Fruit fly (Drosophila melanogaster) Kc167 (cell line): Measurements from ENCODE around the gene sphinx1.

ENCODE experiments used
- Myc ChIP-seq: fragments of >200 bp; optimal IDR thresholded peaks from 2 replicates; lab custom pipeline; 2017; ENCODE audit warnings: missing external identifiers
- Sin3A ChIP-seq: fragments of >200 bp; optimal IDR thresholded peaks from 2 replicates; lab custom pipeline; 2018; ENCODE audit warnings: missing external identifiers
- h ChIP-seq: fragments of >200 bp; optimal IDR thresholded peaks from 3 replicates; lab custom pipeline; 2018; ENCODE audit warnings: missing external identifiers
- insv ChIP-seq: fragments of >200 bp; optimal IDR thresholded peaks from 3 replicates; lab custom pipeline; 2018; ENCODE audit warnings: missing external identifiers
- psq ChIP-seq: fragments of >200 bp; optimal IDR thresholded peaks from 2 replicates; lab custom pipeline; 2017; ENCODE audit warnings: missing external identifiers
- ttk ChIP-seq: sonication (Bioruptor generic); optimal IDR thresholded peaks from 2 replicates; lab custom pipeline; 2017; ENCODE audit warnings: missing external identifiers

Gene sphinx1

dm6 chr3L:7434715-7435653, 4.2 kb downstream of the sphinx1 start, which contains the start of gene Rac2:
TSS of gene Rac2 (minus strand) at chr3L:7435190.
- no peak for TF ChIP-seq ttk (lab: Kevin White, UChicago)
- no peak for TF ChIP-seq Sin3A (lab: Kevin White, UChicago)
- TF ChIP-seq insv (lab: Kevin White, UChicago), result no peak
- TF ChIP-seq Myc (lab: Kevin White, UChicago), result no peak
- no peak for TF ChIP-seq psq (lab: Kevin White, UChicago)
- TF ChIP-seq h (lab: Kevin White, UChicago), result no peak

- TF ChIP-seq insv (lab: Kevin White, UChicago) (no peak), Myc (lab: Kevin White, UChicago) (no peak), Sin3A (lab: Kevin White, UChicago) (no peak), psq (lab: Kevin White, UChicago) (no peak), ttk (lab: Kevin White, UChicago) (no peak), h (lab: Kevin White, UChicago) (no peak)
These were observed 5.0 kb downstream of the sphinx1 start for dm6 chr3L:7434198-7434597.

dm6 chr3L:7433325-7433827, 5.8 kb downstream of the sphinx1 start:
- TF ChIP-seq Myc (lab: Kevin White, UChicago), result no peak
- no peak for TF ChIP-seq Sin3A (lab: Kevin White, UChicago)
- no peak for TF ChIP-seq insv (lab: Kevin White, UChicago)
- TF ChIP-seq ttk (lab: Kevin White, UChicago), result no peak
- no peak for TF ChIP-seq h (lab: Kevin White, UChicago)
- TF ChIP-seq psq (lab: Kevin White, UChicago), result no peak

dm6 chr3L:7432811-7433324, 6.3 kb downstream of the sphinx1 start:
- TF ChIP-seq Myc (lab: Kevin White, UChicago), result no peak
- TF ChIP-seq ttk (lab: Kevin White, UChicago), result no peak
- TF ChIP-seq insv (lab: Kevin White, UChicago), result no peak
- no peak for TF ChIP-seq Sin3A (lab: Kevin White, UChicago)
- TF ChIP-seq psq (lab: Kevin White, UChicago), result no peak
- TF ChIP-seq h (lab: Kevin White, UChicago), result no peak

- TF ChIP-seq Sin3A (lab: Kevin White, UChicago), result no peak
- no peak for TF ChIP-seq insv (lab: Kevin White, UChicago)
- TF ChIP-seq psq (lab: Kevin White, UChicago), result no peak
- no peak for TF ChIP-seq ttk (lab: Kevin White, UChicago)
- no peak for TF ChIP-seq h (lab: Kevin White, UChicago)
- TF ChIP-seq Myc (lab: Kevin White, UChicago), result no peak
These were observed 6.9 kb downstream of the sphinx1 start for dm6 chr3L:7432265-7432664.

dm6 chr3L:7423517-7423916, 15.7 kb downstream of the sphinx1 start, which contains the start of gene CG42458:
TSS of gene CG42458 (plus strand) at chr3L:7423827.
- TF ChIP-seq psq (lab: Kevin White, UChicago), result no peak
- no peak for TF ChIP-seq h (lab: Kevin White, UChicago)
- no peak for TF ChIP-seq ttk (lab: Kevin White, UChicago)
- TF ChIP-seq insv (lab: Kevin White, UChicago), result no peak
- TF ChIP-seq Myc (lab: Kevin White, UChicago), result no peak
- no peak for TF ChIP-seq Sin3A (lab: Kevin White, UChicago)

dm6 chr3L:7422578-7422977, 16.6 kb downstream of the sphinx1 start:
- TF ChIP-seq psq (lab: Kevin White, UChicago), result no peak
- no peak for TF ChIP-seq Myc (lab: Kevin White, UChicago)
- no peak for TF ChIP-seq h (lab: Kevin White, UChicago)
- no peak for TF ChIP-seq insv (lab: Kevin White, UChicago)
- no peak for TF ChIP-seq Sin3A (lab: Kevin White, UChicago)
- no peak for TF ChIP-seq ttk (lab: Kevin White, UChicago)

- no peak for TF ChIP-seq Myc (lab: Kevin White, UChicago)
- no peak for TF ChIP-seq psq (lab: Kevin White, UChicago)
- TF ChIP-seq ttk (lab: Kevin White, UChicago), result no peak
- TF ChIP-seq h (lab: Kevin White, UChicago), result no peak
- no peak for TF ChIP-seq insv (lab: Kevin White, UChicago)
- TF ChIP-seq Sin3A (lab: Kevin White, UChicago), result no peak
These were observed 35.1 kb downstream of the sphinx1 start, which contains the start of gene CG8560 for dm6 chr3L:7404081-7404480. TSS of gene CG8560 (minus strand) at chr3L:7404181.

- no peak for TF ChIP-seq Myc (lab: Kevin White, UChicago)
These were observed 37.2 kb downstream of the sphinx1 start for dm6 chr3L:7401972-7402371.

dm6 chr3L:7399770-7400169, 39.4 kb downstream of the sphinx1 start, which contains the start of gene CG18417:
TSS of gene CG18417 (plus strand) at chr3L:7400070.
- TF ChIP-seq psq (lab: Kevin White, UChicago), result no peak
- TF ChIP-seq h (lab: Kevin White, UChicago), result no peak
- no peak for TF ChIP-seq ttk (lab: Kevin White, UChicago)
- TF ChIP-seq Myc (lab: Kevin White, UChicago), result no peak
- no peak for TF ChIP-seq Sin3A (lab: Kevin White, UChicago)
- no peak for TF ChIP-seq insv (lab: Kevin White, UChicago)

dm6 chr3L:7397979-7398378, 41.2 kb downstream of the sphinx1 start, which contains the start of gene CG8562:
TSS of gene CG8562 (plus strand) at chr3L:7398285.
- TF ChIP-seq insv (lab: Kevin White, UChicago) (no peak), Myc (lab: Kevin White, UChicago) (no peak)
